Fruit fly (Drosophila melanogaster): ENCODE data around the gene CG16890.

dm6 chr2L:13780109-13780947, 3.8 kb downstream of the CG16890 start, which contains the start of the genes CG9008 and p38b:
- TF ChIP-seq CG30431 (GFP tag; optimal IDR thresholded peaks at IDR 0.05) (peak; percentile 46), fru (optimal IDR thresholded peaks at IDR 0.05) (no peak), tup (GFP tag; optimal IDR thresholded peaks at IDR 0.05) (peak; percentile 33)
